Worm (Caenorhabditis elegans) whole organism, mixed stage, embryonic: ENCODE data around the gene gcy-12.

Experiments used
- blmp-1 ChIP-seq: fragments of 150-350 bp; optimal IDR thresholded peaks from 2 replicates; lab custom pipeline; 2014; ENCODE audit warnings: missing biosample characterization, missing genetic modification characterization
- ceh-39 ChIP-seq: fragments of 150-350 bp; optimal IDR thresholded peaks from 2 replicates; lab custom pipeline; 2014; ENCODE audit warnings: missing biosample characterization, missing genetic modification characterization
- ceh-43 ChIP-seq: fragments of 200-800 bp; sonication (Bioruptor generic); optimal IDR thresholded peaks from 2 replicates; lab custom pipeline; 2018; ENCODE audit warnings: mild to moderate bottlenecking, missing genetic modification characterization, moderate library complexity, missing compliant biosample characterization
- ceh-83 ChIP-seq: fragments of 200-800 bp; sonication (Bioruptor generic); optimal IDR thresholded peaks from 2 replicates; lab custom pipeline; 2018; ENCODE audit warnings: mild to moderate bottlenecking, missing genetic modification characterization, missing compliant biosample characterization
- elt-1 ChIP-seq: sonication (generic microtip); optimal IDR thresholded peaks from 2 replicates; lab custom pipeline; 2017; ENCODE audit warnings: missing genetic modification characterization, mild to moderate bottlenecking, missing compliant biosample characterization, antibody characterized with exemption, moderate library complexity, borderline replicate concordance; ENCODE audit not compliant: insufficient read depth
- lin-32 ChIP-seq: fragments of 200-800 bp; sonication (Bioruptor generic); optimal IDR thresholded peaks from 2 replicates; lab custom pipeline; 2018; ENCODE audit warnings: mild to moderate bottlenecking, missing genetic modification characterization, missing compliant biosample characterization
- lsy-2 ChIP-seq: fragments of 150-350 bp; optimal IDR thresholded peaks from 2 replicates; lab custom pipeline; 2014; ENCODE audit warnings: missing biosample characterization, missing genetic modification characterization
- mls-2 ChIP-seq: sonication (generic microtip); optimal IDR thresholded peaks from 2 replicates; lab custom pipeline; 2016; ENCODE audit warnings: mild to moderate bottlenecking, missing genetic modification characterization, moderate library complexity, missing compliant biosample characterization
- nhr-28 ChIP-seq: fragments of 150-350 bp; optimal IDR thresholded peaks from 2 replicates; lab custom pipeline; 2014; ENCODE audit warnings: missing biosample characterization, missing genetic modification characterization
- snpc-4 ChIP-seq: fragments of 150-350 bp; optimal IDR thresholded peaks from 2 replicates; lab custom pipeline; 2014; ENCODE audit warnings: missing biosample characterization, missing genetic modification characterization
- ztf-11 ChIP-seq: fragments of 150-350 bp; optimal IDR thresholded peaks from 2 replicates; lab custom pipeline; 2014; ENCODE audit warnings: missing biosample characterization, missing genetic modification characterization

- no peak for TF ChIP-seq ztf-11
- no peak for TF ChIP-seq lin-32 (GFP tag; lab: Kevin White, UChicago)
- no peak for TF ChIP-seq ceh-39
- no peak for TF ChIP-seq snpc-4 (tag; lab: Kevin White, UChicago)
- TF ChIP-seq ceh-43 = no peak
- TF ChIP-seq lsy-2 (tag; lab: Kevin White, UChicago) = no peak
- TF ChIP-seq ceh-83 (GFP tag; lab: Kevin White, UChicago) = no peak
- no peak for TF ChIP-seq mls-2 (tag; lab: Kevin White, UChicago)
- TF ChIP-seq blmp-1 = no peak
- TF ChIP-seq nhr-28 (tag; lab: Kevin White, UChicago) = no peak
- no peak for TF ChIP-seq elt-1 (tag; lab: Kevin White, UChicago)
Measured at ce11 chrII:5365645-5366044, 53.8 kb downstream of the gcy-12 start, which contains the start of gene F09E5.16.
